Worm (Caenorhabditis elegans) whole organism, L4/young adult: ENCODE data around the gene srab-2.

Experiments used
- W03F9.2 ChIP-seq: fragments of 150-350 bp; optimal IDR thresholded peaks from 2 replicates; lab custom pipeline; 2014; ENCODE audit warnings: missing biosample characterization, missing genetic modification characterization
- him-1 ChIP-seq: sonication (generic microtip); optimal IDR thresholded peaks from 2 replicates; lab custom pipeline; 2016; ENCODE audit warnings: missing genotype, missing genetic modification reagents, missing genetic modification characterization, missing compliant biosample characterization

DNA sequence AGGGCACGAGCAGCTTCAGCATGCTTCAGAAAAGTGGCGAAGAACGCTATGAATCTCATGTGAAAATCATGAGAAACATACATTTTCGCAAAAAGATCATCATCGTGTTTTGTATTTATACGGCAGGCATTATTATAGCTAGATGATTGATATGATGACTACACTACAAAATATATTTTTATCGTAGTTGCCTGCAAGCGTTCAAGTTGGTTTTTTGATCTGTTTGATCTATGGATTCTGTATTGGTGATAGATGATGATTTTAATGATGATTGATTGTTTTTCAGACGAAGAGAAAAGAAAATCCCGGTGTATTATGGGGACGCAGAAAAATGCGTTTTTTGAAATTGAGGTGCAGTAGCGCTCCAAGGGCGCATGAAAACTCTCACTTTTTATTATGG, 5.8 kb upstream of the srab-2 start, which contains the start of gene ugt-63:
- TF ChIP-seq W03F9.2 (tag; lab: Kevin White, UChicago) (no peak), him-1 (no peak)
